Fruit fly (Drosophila melanogaster): ENCODE results near the gene Gr93c.

DNA sequence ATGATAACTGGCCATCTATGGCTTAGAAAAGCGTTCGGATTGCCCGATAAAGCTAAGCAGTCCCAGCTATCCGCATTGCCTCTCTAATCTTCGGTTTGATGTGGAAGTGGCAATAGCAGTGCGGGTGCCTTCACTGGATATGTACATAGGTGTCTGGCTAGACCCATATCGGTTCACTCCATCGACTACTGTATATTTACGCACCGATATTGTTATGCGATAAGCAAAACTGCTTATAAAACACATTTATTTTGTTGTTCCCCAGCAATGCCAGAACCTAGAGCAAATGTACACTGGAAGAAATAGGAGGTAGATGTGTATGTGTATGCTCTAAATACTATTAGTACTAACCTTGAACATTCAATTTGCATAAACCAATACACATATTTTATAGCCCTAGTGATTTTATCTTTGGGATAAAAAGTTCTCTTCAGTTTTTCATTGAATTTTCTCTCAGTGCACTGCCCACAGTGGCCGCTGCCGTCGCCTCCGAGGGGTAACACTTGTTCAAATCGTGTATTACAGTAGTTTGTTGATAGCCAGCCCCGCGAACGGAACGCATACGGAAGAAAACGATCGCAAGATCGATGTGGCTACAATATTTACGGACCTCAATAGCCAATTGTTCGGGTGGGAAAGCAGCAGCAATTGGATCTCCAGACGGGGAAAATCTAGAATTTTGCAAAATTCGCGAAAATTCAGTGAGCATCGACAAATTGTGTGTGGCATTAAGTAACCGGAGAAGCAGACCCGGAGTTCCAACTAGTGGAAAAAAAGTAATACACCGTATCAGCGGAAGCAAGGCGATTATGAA is 25.3 kb upstream of the Gr93c start, which contains the start of gene CG31431:
- peak; percentile 57 for TF ChIP-seq CG34406 (GFP tag; optimal IDR thresholded peaks at IDR 0.05)
- peak; percentile 80 for TF ChIP-seq acj6 (GFP tag; optimal IDR thresholded peaks at IDR 0.05)
- peak; percentile 82 for TF ChIP-seq net (GFP tag; optimal IDR thresholded peaks at IDR 0.05)
- peak; percentile 87 for TF ChIP-seq Lpt (GFP tag; optimal IDR thresholded peaks at IDR 0.05)
- peak; percentile 68 for TF ChIP-seq CG4318 (GFP tag; optimal IDR thresholded peaks at IDR 0.05)
- peak; percentile 61 for TF ChIP-seq esn (GFP tag; optimal IDR thresholded peaks at IDR 0.05)
- TF ChIP-seq Smox (GFP tag; optimal IDR thresholded peaks at IDR 0.05), result no peak
- TF ChIP-seq lz (GFP tag; optimal IDR thresholded peaks at IDR 0.05), result peak; percentile 53
- peak; percentile 90 for TF ChIP-seq Hr4 (GFP tag; optimal IDR thresholded peaks at IDR 0.05)
- TF ChIP-seq Eip75B (GFP tag; optimal IDR thresholded peaks at IDR 0.05), result peak; percentile 80
- peak; percentile 63 for TF ChIP-seq CG11902 (GFP tag; optimal IDR thresholded peaks at IDR 0.05)
- peak; percentile 64 for TF ChIP-seq CG16779 (tag; optimal IDR thresholded peaks at IDR 0.05)

All from whole organism, prepupa.